Fruit fly (Drosophila melanogaster) whole organism, embryonic: Measurements from ENCODE around the gene Gclm.

Experiments used
- ATbp ChIP-seq: fragments of 200-800 bp; sonication (Bioruptor generic); optimal IDR thresholded peaks from 2 replicates; lab custom pipeline; 2017; ENCODE audit warnings: missing biosample characterization, mild to moderate bottlenecking, missing genetic modification characterization, missing genetic modification reagents
- Aef1 ChIP-seq: fragments of 200-800 bp; sonication (Bioruptor generic); IDR thresholded peaks from 3 replicates; pipeline ENCODE4 v1.3.6; 2022; ENCODE audit warnings: missing biosample characterization, missing genetic modification characterization
- Bgb ChIP-seq: fragments of 200-800 bp; sonication (Bioruptor generic); IDR thresholded peaks from 2 replicates; pipeline ENCODE4 v1.3.6; 2022; ENCODE audit warnings: missing biosample characterization, missing genetic modification characterization; ENCODE audit not compliant: partially characterized antibody
- Bteb2 ChIP-seq: fragments of 200-800 bp; sonication (Bioruptor generic); optimal IDR thresholded peaks from 2 replicates; lab custom pipeline; 2016; ENCODE audit warnings: missing biosample characterization, missing genetic modification characterization
- CG11247 ChIP-seq: fragments of 200-800 bp; sonication (Bioruptor generic); IDR thresholded peaks from 2 replicates; pipeline ENCODE4 v1.3.6; 2022; ENCODE audit warnings: missing biosample characterization, missing genetic modification characterization
- CG12155 ChIP-seq: fragments of 200-800 bp; sonication (Bioruptor generic); optimal IDR thresholded peaks from 3 replicates; lab custom pipeline; 2016; ENCODE audit warnings: missing biosample characterization, missing genetic modification characterization
- CG14667 ChIP-seq: fragments of 200-800 bp; sonication (Bioruptor generic); IDR thresholded peaks from 2 replicates; pipeline ENCODE4 v1.3.6; 2022; ENCODE audit warnings: missing biosample characterization, missing genetic modification characterization
- CG17568 ChIP-seq: fragments of 200-800 bp; sonication (Bioruptor generic); optimal IDR thresholded peaks from 2 replicates; lab custom pipeline; 2018; ENCODE audit warnings: missing biosample characterization, mild to moderate bottlenecking, missing genetic modification characterization, moderate library complexity
- CG18764 ChIP-seq: fragments of 200-800 bp; sonication (Bioruptor generic); optimal IDR thresholded peaks from 3 replicates; lab custom pipeline; 2016; ENCODE audit warnings: missing biosample characterization, missing genetic modification characterization
- CG2202 ChIP-seq: fragments of 200-800 bp; sonication (Bioruptor generic); optimal IDR thresholded peaks from 2 replicates; lab custom pipeline; 2018; ENCODE audit warnings: missing biosample characterization, mild to moderate bottlenecking, missing genetic modification characterization
- CG30403 ChIP-seq: fragments of 200-800 bp; sonication (Bioruptor generic); optimal IDR thresholded peaks from 3 replicates; lab custom pipeline; 2016; ENCODE audit warnings: missing biosample characterization, missing genetic modification characterization
- CG3163 ChIP-seq: fragments of 200-800 bp; sonication (Bioruptor generic); optimal IDR thresholded peaks from 3 replicates; lab custom pipeline; 2016; ENCODE audit warnings: missing biosample characterization, missing genetic modification characterization
- CG32532 ChIP-seq: fragments of 200-800 bp; sonication (Bioruptor generic); IDR thresholded peaks from 2 replicates; pipeline ENCODE4 v1.3.6; 2022; ENCODE audit warnings: missing biosample characterization, missing genetic modification characterization
- CG5953 ChIP-seq: fragments of 200-800 bp; sonication (Bioruptor generic); IDR thresholded peaks from 2 replicates; pipeline ENCODE4 v1.3.6; 2022; ENCODE audit warnings: missing biosample characterization, missing genetic modification characterization
- CG7786 ChIP-seq: fragments of 200-800 bp; sonication (Bioruptor generic); optimal IDR thresholded peaks from 2 replicates; lab custom pipeline; 2016; ENCODE audit warnings: missing biosample characterization, missing genetic modification characterization
- CG9932 ChIP-seq: fragments of 200-800 bp; sonication (Bioruptor generic); IDR thresholded peaks from 2 replicates; pipeline ENCODE4 v1.3.6; 2022; ENCODE audit warnings: missing biosample characterization, missing genetic modification characterization
- Deaf1 ChIP-seq: fragments of 200-800 bp; optimal IDR thresholded peaks from 3 replicates; lab custom pipeline; 2019; ENCODE audit warnings: missing biosample characterization, mild to moderate bottlenecking, missing genetic modification characterization, moderate library complexity
- Dref ChIP-seq: fragments of 200-800 bp; sonication (Bioruptor generic); IDR thresholded peaks from 2 replicates; pipeline ENCODE4 v1.3.6; 2022; ENCODE audit warnings: missing biosample characterization, missing genetic modification characterization
- Fer1 ChIP-seq: fragments of 200-800 bp; sonication (Bioruptor generic); optimal IDR thresholded peaks from 2 replicates; lab custom pipeline; 2017; ENCODE audit warnings: missing biosample characterization, mild to moderate bottlenecking, missing genetic modification characterization
- H15 ChIP-seq: fragments of 200-800 bp; sonication (Bioruptor generic); IDR thresholded peaks from 3 replicates; pipeline ENCODE4 v1.3.6; 2022; ENCODE audit warnings: missing biosample characterization, missing genetic modification characterization
- Hmr ChIP-seq: fragments of 200-800 bp; sonication (Bioruptor generic); optimal IDR thresholded peaks from 3 replicates; lab custom pipeline; 2017; ENCODE audit warnings: mild to moderate bottlenecking, missing biosample characterization, missing genetic modification reagents, missing genetic modification characterization
- Lhr ChIP-seq: fragments of 200-800 bp; sonication (Bioruptor generic); optimal IDR thresholded peaks from 3 replicates; lab custom pipeline; 2017; ENCODE audit warnings: mild to moderate bottlenecking, missing biosample characterization, missing genetic modification reagents, missing genetic modification characterization
- Mrtf ChIP-seq: fragments of 200-800 bp; sonication (Bioruptor generic); IDR thresholded peaks from 3 replicates; pipeline ENCODE4 v1.3.6; 2022; ENCODE audit warnings: missing biosample characterization, missing genetic modification characterization
- Myb ChIP-seq: fragments of 200-800 bp; sonication (Bioruptor generic); optimal IDR thresholded peaks from 2 replicates; lab custom pipeline; 2016; ENCODE audit warnings: missing biosample characterization, missing genetic modification characterization
- Neu2 ChIP-seq: fragments of 200-800 bp; sonication (Bioruptor generic); optimal IDR thresholded peaks from 3 replicates; lab custom pipeline; 2016; ENCODE audit warnings: missing biosample characterization, missing genetic modification characterization, borderline replicate concordance
- Nf-YB ChIP-seq: fragments of 200-800 bp; sonication (Bioruptor generic); optimal IDR thresholded peaks from 3 replicates; lab custom pipeline; 2019; ENCODE audit warnings: missing biosample characterization, mild to moderate bottlenecking, missing genetic modification characterization, moderate library complexity
- Oli ChIP-seq: fragments of 200-800 bp; sonication (Bioruptor generic); optimal IDR thresholded peaks from 2 replicates; lab custom pipeline; 2018; ENCODE audit warnings: missing biosample characterization, mild to moderate bottlenecking, missing genetic modification characterization, moderate library complexity
- Ptx1 ChIP-seq: fragments of 200-800 bp; sonication (Bioruptor generic); IDR thresholded peaks from 2 replicates; pipeline ENCODE4 v1.3.6; 2022; ENCODE audit warnings: missing biosample characterization, missing genetic modification characterization
- Sox100B ChIP-seq: fragments of 200-800 bp; sonication (Bioruptor generic); optimal IDR thresholded peaks from 3 replicates; lab custom pipeline; 2018; ENCODE audit warnings: missing biosample characterization, mild to moderate bottlenecking, missing genetic modification characterization
- Trl ChIP-seq, 3 experiments: fragments of >200 bp in 2 of 3; fragments of 200-800 bp in 1 of 3; sonication (Bioruptor generic) in 1 of 3; optimal IDR thresholded peaks; 2 replicates in 1 of 3; 3 replicates in 2 of 3; lab custom pipeline; 2016 to 2017; ENCODE audit warnings: missing biosample characterization in 1 of 3, missing genetic modification characterization in 1 of 3
- ato ChIP-seq: fragments of 200-800 bp; sonication (Bioruptor generic); IDR thresholded peaks from 2 replicates; pipeline ENCODE4 v1.3.6; 2022; ENCODE audit warnings: missing biosample characterization, missing genetic modification characterization; ENCODE audit not compliant: partially characterized antibody
- bowl ChIP-seq: fragments of 200-800 bp; sonication (Bioruptor generic); IDR thresholded peaks from 2 replicates; pipeline ENCODE4 v1.3.6; 2022; ENCODE audit warnings: missing biosample characterization, missing genetic modification characterization
- cad ChIP-seq: fragments of >200 bp; optimal IDR thresholded peaks from 2 replicates; lab custom pipeline; 2017; ENCODE audit warnings: missing biosample characterization, missing genetic modification characterization
- chif ChIP-seq, 2 experiments: fragments of 200-800 bp; sonication (Bioruptor generic); optimal IDR thresholded peaks; 3 replicates each; lab custom pipeline; 2016; ENCODE audit warnings: missing biosample characterization in 2 of 2, missing genetic modification characterization in 2 of 2
- her ChIP-seq: fragments of 200-800 bp; sonication (Bioruptor generic); optimal IDR thresholded peaks from 2 replicates; lab custom pipeline; 2016; ENCODE audit warnings: missing biosample characterization, missing genetic modification characterization
- nau ChIP-seq: fragments of 200-800 bp; sonication (Bioruptor generic); optimal IDR thresholded peaks from 3 replicates; lab custom pipeline; 2017; ENCODE audit warnings: missing biosample characterization, mild to moderate bottlenecking, missing genetic modification characterization, missing genetic modification reagents
- p53 ChIP-seq: fragments of 200-800 bp; sonication (Bioruptor generic); optimal IDR thresholded peaks from 2 replicates; lab custom pipeline; 2016; ENCODE audit warnings: missing biosample characterization, missing genetic modification characterization
- prd ChIP-seq, 3 experiments: fragments of >200 bp in 2 of 3; fragments of 200-800 bp in 1 of 3; sonication (Bioruptor generic) in 1 of 3; optimal IDR thresholded peaks in 2 of 3; IDR thresholded peaks in 1 of 3; 2 replicates in 2 of 3; 3 replicates in 1 of 3; pipeline versions ENCODE4 v1.3.6 to Lab custom; 2017 to 2022; ENCODE audit warnings: missing biosample characterization in 1 of 3, missing genetic modification characterization in 1 of 3
- repo ChIP-seq: fragments of 200-800 bp; sonication (Bioruptor generic); optimal IDR thresholded peaks from 2 replicates; lab custom pipeline; 2016; ENCODE audit warnings: missing biosample characterization, missing genetic modification characterization
- row ChIP-seq: fragments of 200-800 bp; sonication (Bioruptor generic); IDR thresholded peaks from 3 replicates; pipeline ENCODE4 v1.3.6; 2022; ENCODE audit warnings: missing biosample characterization, missing genetic modification characterization
- sd ChIP-seq: fragments of 200-800 bp; sonication (Bioruptor generic); optimal IDR thresholded peaks from 3 replicates; lab custom pipeline; 2018; ENCODE audit warnings: missing biosample characterization, mild to moderate bottlenecking, missing genetic modification characterization, moderate library complexity
- sens ChIP-seq: fragments of 200-800 bp; sonication (Bioruptor generic); peaks from one replicate; lab custom pipeline; 2016; ENCODE audit warnings: missing biosample characterization, missing genetic modification characterization
- slp2 ChIP-seq: fragments of 200-800 bp; sonication (Bioruptor generic); optimal IDR thresholded peaks from 2 replicates; lab custom pipeline; 2016; ENCODE audit warnings: missing biosample characterization, missing genetic modification characterization
- usp ChIP-seq: fragments of >200 bp; optimal IDR thresholded peaks from 2 replicates; lab custom pipeline; 2017; ENCODE audit warnings: missing biosample characterization, missing genetic modification characterization
- vvl ChIP-seq: fragments of 200-800 bp; sonication (Bioruptor generic); IDR thresholded peaks from 2 replicates; pipeline ENCODE4 v1.3.6; 2022; ENCODE audit warnings: missing biosample characterization, missing genetic modification characterization
- wor ChIP-seq: fragments of 200-800 bp; sonication (Bioruptor generic); IDR thresholded peaks from 2 replicates; pipeline ENCODE4 v1.3.6; 2022; ENCODE audit warnings: missing biosample characterization, missing genetic modification characterization
- yki ChIP-seq: fragments of >200 bp; optimal IDR thresholded peaks from 3 replicates; lab custom pipeline; 2018
- z ChIP-seq: fragments of 200-800 bp; sonication (Bioruptor generic); IDR thresholded peaks from 3 replicates; pipeline ENCODE4 v1.3.6; 2022; ENCODE audit warnings: missing biosample characterization, missing genetic modification characterization

Gene Gclm

dm6 chr3R:22707178-22707577 is 20.9 kb upstream of the Gclm start, which contains the start of gene CG13842:
Gene CG13842, minus strand, starts transcription at chr3R:22707278.
- TF ChIP-seq ATbp (no peak), Myb (GFP tag; lab: Kevin White, UChicago) (no peak), Neu2 (no peak), nau (no peak), CG5953 (GFP tag; lab: Robert Waterston, UW) (no peak), Ptx1 (GFP tag; lab: Robert Waterston, UW) (no peak), Nf-YB (GFP tag; lab: Kevin White, UChicago) (no peak), Oli (no peak), Lhr (GFP tag; lab: Kevin White, UChicago) (no peak), Sox100B (GFP tag; lab: Kevin White, UChicago) (no peak), chif (GFP tag; optimal IDR thresholded peaks at IDR 0.05; lab: Kevin White, UChicago) (no peak), CG30403 (GFP tag; lab: Kevin White, UChicago) (no peak), wor (GFP tag; lab: Robert Waterston, UW) (no peak), vvl (0 out of 2 replicates have a peak, but pooled peaks have one; percentile 10), Dref (0 out of 2 replicates have a peak, but pooled peaks have one; percentile 9)
- TF ChIP-seq, all 482 proteins: peak for 2

dm6 chr3R:22701793-22702192 is 15.5 kb upstream of the Gclm start, which contains the start of the genes CG6972 and CCAP:
Gene CG6972, plus strand, starts transcription at chr3R:22702007.
Gene CCAP, minus strand, starts transcription at chr3R:22702084.
- TF ChIP-seq CG14667 (no peak), CG11247 (GFP tag; lab: Robert Waterston, UW) (no peak), CG9932 (GFP tag; lab: Robert Waterston, UW) (0 out of 2 replicates have a peak, but pooled peaks have one; percentile 23), sd (tag; lab: Kevin White, UChicago) (peak; percentile 21), z (GFP tag; lab: Robert Waterston, UW) (peak; percentile 63; the same call in 1 of the 3 replicates), Deaf1 (tag; lab: Kevin White, UChicago) (peak; percentile 72), sens (peak; percentile 50), prd (optimal IDR thresholded peaks at IDR 0.05; lab: Kevin White, UChicago) (no peak), prd (GFP tag; IDR thresholded peaks at IDR 0.05; lab: Robert Waterston, UW) (peak; percentile 20; the same call in 1 of the 3 replicates)

- TF ChIP-seq CG3163 (GFP tag; lab: Kevin White, UChicago) = peak; percentile 82
- no peak for TF ChIP-seq yki (lab: Kevin White, UChicago)
- TF ChIP-seq CG2202 (tag; lab: Kevin White, UChicago) = no peak
- TF ChIP-seq CG17568 = no peak
- TF ChIP-seq CG32532 (GFP tag; lab: Robert Waterston, UW) = 0 out of 2 replicates have a peak, but pooled peaks have one; percentile 29
- TF ChIP-seq Trl (optimal IDR thresholded peaks at IDR 0.05; lab: Kevin White, UChicago) = peak in 1 of 2 experiments; percentile 19
- no peak for TF ChIP-seq Trl (GFP tag; optimal IDR thresholded peaks at IDR 0.05; lab: Kevin White, UChicago)
- no peak for TF ChIP-seq Aef1 (GFP tag; lab: Robert Waterston, UW)
- no peak for TF ChIP-seq bowl (GFP tag; lab: Robert Waterston, UW)
These were observed 11.9 kb upstream of the Gclm start, which contains the start of gene Cyp6d4 for dm6 chr3R:22698208-22698607. Gene Cyp6d4, plus strand, starts transcription at chr3R:22698319.

- TF ChIP-seq cad (GFP tag; lab: Kevin White, UChicago) = no peak
- TF ChIP-seq CG12155 (GFP tag; lab: Kevin White, UChicago) = no peak
- no peak for TF ChIP-seq ato (GFP tag; lab: Robert Waterston, UW)
- TF ChIP-seq H15 (GFP tag; lab: Robert Waterston, UW) = no peak
- TF ChIP-seq her (GFP tag; lab: Kevin White, UChicago) = no peak
- no peak for TF ChIP-seq Fer1 (GFP tag; lab: Kevin White, UChicago)
- no peak for TF ChIP-seq nau
- TF ChIP-seq CG18764 (GFP tag; lab: Kevin White, UChicago) = no peak
- TF ChIP-seq repo (GFP tag; lab: Kevin White, UChicago) = no peak
- no peak for TF ChIP-seq CG17568
- TF ChIP-seq Hmr (GFP tag; lab: Kevin White, UChicago) = no peak
- TF ChIP-seq row (GFP tag; lab: Robert Waterston, UW) = no peak
- TF ChIP-seq Bgb = no peak
- no peak for TF ChIP-seq Bteb2 (GFP tag; lab: Kevin White, UChicago)
- no peak for TF ChIP-seq slp2 (GFP tag; lab: Kevin White, UChicago)
- TF ChIP-seq CG7786 (GFP tag; lab: Kevin White, UChicago) = no peak
- no peak for TF ChIP-seq usp
- no peak for TF ChIP-seq p53 (GFP tag; lab: Kevin White, UChicago)
- no peak for TF ChIP-seq Mrtf (GFP tag; lab: Robert Waterston, UW)
These were observed 8.3 kb upstream of the Gclm start, which contains the start of gene cd for dm6 chr3R:22694659-22695058. Gene cd, plus strand, starts transcription at chr3R:22694959.
